Fruit fly (Drosophila melanogaster): ENCODE measurements around the gene Cyp313a4.

DNA sequence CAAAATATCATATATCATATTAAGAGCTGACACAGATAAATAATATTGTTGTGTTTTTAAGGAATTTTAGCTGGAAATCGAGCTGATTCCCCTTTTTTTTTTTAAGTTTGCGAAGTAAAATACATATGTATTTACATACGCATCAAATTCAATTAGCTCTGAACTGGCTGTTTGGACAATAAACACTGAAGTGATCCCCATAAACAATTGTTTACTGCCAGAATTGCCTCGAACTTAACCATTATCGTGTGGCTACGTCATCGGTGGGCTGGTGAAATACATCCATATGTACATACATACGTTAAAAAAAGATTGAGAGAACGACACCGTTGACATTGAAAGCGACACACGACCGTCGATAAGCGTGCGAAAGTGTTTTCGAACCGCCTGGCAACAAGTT is 35.1 kb upstream of the Cyp313a4 start:
- TF ChIP-seq cnc (optimal IDR thresholded peaks at IDR 0.05): no peak
- no peak for TF ChIP-seq CG1620 (GFP tag; optimal IDR thresholded peaks at IDR 0.05)
- no peak for TF ChIP-seq kay (GFP tag; ENCODE audit: borderline replicate concordance)
- no peak for TF ChIP-seq CG5204 (GFP tag; optimal IDR thresholded peaks at IDR 0.05)
- peak; percentile 81 for TF ChIP-seq tj (GFP tag; optimal IDR thresholded peaks at IDR 0.05)
- TF ChIP-seq CG11617 (GFP tag; optimal IDR thresholded peaks at IDR 0.05): no peak
